Fruit fly (Drosophila melanogaster) whole organism, embryonic: Measurements from ENCODE around the gene Vti1b.

Experiments
- Abd-B ChIP-seq: fragments of 200-800 bp; sonication (Bioruptor generic); optimal IDR thresholded peaks from 2 replicates; lab custom pipeline; 2018; ENCODE audit warnings: missing biosample characterization, mild to moderate bottlenecking, missing genetic modification characterization, moderate library complexity
- Antp ChIP-seq: fragments of 200-800 bp; sonication (Bioruptor generic); optimal IDR thresholded peaks from 3 replicates; lab custom pipeline; 2016; ENCODE audit warnings: missing biosample characterization, missing genetic modification characterization
- Atf-2 ChIP-seq: fragments of 200-800 bp; sonication (Bioruptor generic); optimal IDR thresholded peaks from 2 replicates; lab custom pipeline; 2016; ENCODE audit warnings: missing biosample characterization, missing genetic modification characterization
- Awh ChIP-seq: fragments of 200-800 bp; sonication (Bioruptor generic); IDR thresholded peaks from 2 replicates; pipeline ENCODE4, ENCODE4 v1.3.6; 2022; ENCODE audit warnings: missing biosample characterization, missing genetic modification characterization
- CG10274 ChIP-seq: fragments of 200-800 bp; sonication (Bioruptor generic); optimal IDR thresholded peaks from 3 replicates; lab custom pipeline; 2017; ENCODE audit warnings: missing biosample characterization, mild to moderate bottlenecking, missing genetic modification characterization
- CG11093 ChIP-seq: fragments of 200-800 bp; sonication (Bioruptor generic); IDR thresholded peaks from 3 replicates; pipeline ENCODE4 v1.3.6; 2022; ENCODE audit warnings: missing biosample characterization, missing genetic modification characterization
- CG13775 ChIP-seq: fragments of 200-800 bp; sonication (Bioruptor generic); optimal IDR thresholded peaks from 3 replicates; lab custom pipeline; 2017; ENCODE audit warnings: missing biosample characterization, mild to moderate bottlenecking, missing genetic modification characterization
- CG13894 ChIP-seq: fragments of 200-800 bp; sonication (Bioruptor generic); optimal IDR thresholded peaks from 3 replicates; lab custom pipeline; 2018; ENCODE audit warnings: missing biosample characterization, mild to moderate bottlenecking, missing genetic modification characterization, moderate library complexity
- CG14014 ChIP-seq: fragments of 200-800 bp; sonication (Bioruptor generic); IDR thresholded peaks from 2 replicates; pipeline ENCODE4 v1.3.6; 2022; ENCODE audit warnings: missing biosample characterization, missing genetic modification characterization
- CG14860 ChIP-seq: fragments of 200-800 bp; sonication (Bioruptor generic); IDR thresholded peaks from 3 replicates; pipeline ENCODE4 v1.3.6; 2022; ENCODE audit warnings: missing biosample characterization, missing genetic modification characterization; ENCODE audit not compliant: partially characterized antibody
- CG15073 ChIP-seq: fragments of 200-800 bp; sonication (Bioruptor generic); optimal IDR thresholded peaks from 2 replicates; lab custom pipeline; 2016; ENCODE audit warnings: missing biosample characterization, missing genetic modification characterization
- CG15479 ChIP-seq: fragments of 200-800 bp; sonication (Bioruptor generic); optimal IDR thresholded peaks from 3 replicates; lab custom pipeline; 2019; ENCODE audit warnings: missing biosample characterization, mild to moderate bottlenecking, missing genetic modification characterization, moderate library complexity
- CG1832 ChIP-seq: fragments of 200-800 bp; sonication (Bioruptor generic); optimal IDR thresholded peaks from 2 replicates; lab custom pipeline; 2017; ENCODE audit warnings: missing biosample characterization, mild to moderate bottlenecking, missing genetic modification characterization, inconsistent platforms
- CG2116 ChIP-seq: fragments of 200-800 bp; sonication (Bioruptor generic); optimal IDR thresholded peaks from 3 replicates; lab custom pipeline; 2018; ENCODE audit warnings: missing biosample characterization, mild to moderate bottlenecking, missing genetic modification characterization
- CG2678 ChIP-seq: fragments of 200-800 bp; sonication (Bioruptor generic); optimal IDR thresholded peaks from 3 replicates; lab custom pipeline; 2019; ENCODE audit warnings: missing biosample characterization, mild to moderate bottlenecking, missing genetic modification characterization, moderate library complexity
- CG2875 ChIP-seq: fragments of 200-800 bp; sonication (Bioruptor generic); optimal IDR thresholded peaks from 2 replicates; lab custom pipeline; 2017; ENCODE audit warnings: missing biosample characterization, mild to moderate bottlenecking, missing genetic modification characterization, missing genetic modification reagents
- CG30431 ChIP-seq: fragments of 200-800 bp; sonication (Bioruptor generic); optimal IDR thresholded peaks from 2 replicates; lab custom pipeline; 2017; ENCODE audit warnings: missing biosample characterization, missing genetic modification characterization
- CG3281 ChIP-seq: fragments of 200-800 bp; sonication (Bioruptor generic); optimal IDR thresholded peaks from 3 replicates; lab custom pipeline; 2017; ENCODE audit warnings: missing biosample characterization, mild to moderate bottlenecking, missing genetic modification characterization
- CG42726 ChIP-seq: fragments of 200-800 bp; sonication (Bioruptor generic); IDR thresholded peaks from 2 replicates; pipeline ENCODE4 v1.3.6; 2022; ENCODE audit warnings: missing biosample characterization, missing genetic modification characterization; ENCODE audit not compliant: partially characterized antibody
- CG4328 ChIP-seq: fragments of 200-800 bp; sonication (Bioruptor generic); optimal IDR thresholded peaks from 3 replicates; lab custom pipeline; 2017; ENCODE audit warnings: missing biosample characterization, missing genetic modification reagents, missing genetic modification characterization
- CG43689 ChIP-seq: fragments of 200-800 bp; sonication (Bioruptor generic); IDR thresholded peaks from 2 replicates; pipeline ENCODE4 v1.3.6; 2022; ENCODE audit warnings: missing biosample characterization, missing genetic modification characterization
- CG4854 ChIP-seq: fragments of 200-800 bp; sonication (Bioruptor generic); optimal IDR thresholded peaks from 2 replicates; lab custom pipeline; 2016; ENCODE audit warnings: missing biosample characterization, missing genetic modification characterization, inconsistent platforms
- CG6272 ChIP-seq: fragments of 200-800 bp; sonication (Bioruptor generic); IDR thresholded peaks from 2 replicates; pipeline ENCODE4 v1.3.6; 2022; ENCODE audit warnings: missing biosample characterization, missing genetic modification characterization
- CG6654 ChIP-seq: fragments of 200-800 bp; sonication (Bioruptor generic); optimal IDR thresholded peaks from 2 replicates; lab custom pipeline; 2017; ENCODE audit warnings: missing biosample characterization, mild to moderate bottlenecking, missing genetic modification characterization
- CG7271 ChIP-seq: fragments of 200-800 bp; sonication (Bioruptor generic); optimal IDR thresholded peaks from 2 replicates; lab custom pipeline; 2018; ENCODE audit warnings: missing biosample characterization, mild to moderate bottlenecking, missing genetic modification characterization, moderate library complexity
- CG8765 ChIP-seq: fragments of 200-800 bp; sonication (Bioruptor generic); IDR thresholded peaks from 2 replicates; pipeline ENCODE4 v1.3.6; 2022; ENCODE audit warnings: missing biosample characterization, missing genetic modification characterization
- Camta ChIP-seq: fragments of 200-800 bp; sonication (Bioruptor generic); optimal IDR thresholded peaks from 2 replicates; lab custom pipeline; 2016; ENCODE audit warnings: missing biosample characterization, missing genetic modification characterization
- Dip2 ChIP-seq: fragments of 200-800 bp; sonication (Bioruptor generic); IDR thresholded peaks from 2 replicates; pipeline ENCODE4 v1.3.6; 2022; ENCODE audit warnings: missing biosample characterization, missing genetic modification characterization
- Hsf ChIP-seq: fragments of 200-800 bp; sonication (Bioruptor generic); optimal IDR thresholded peaks from 3 replicates; lab custom pipeline; 2016; ENCODE audit warnings: missing biosample characterization, missing genetic modification characterization
- Lhr ChIP-seq: fragments of 200-800 bp; sonication (Bioruptor generic); optimal IDR thresholded peaks from 3 replicates; lab custom pipeline; 2017; ENCODE audit warnings: mild to moderate bottlenecking, missing biosample characterization, missing genetic modification reagents, missing genetic modification characterization
- Mrtf ChIP-seq: fragments of 200-800 bp; sonication (Bioruptor generic); IDR thresholded peaks from 3 replicates; pipeline ENCODE4 v1.3.6; 2022; ENCODE audit warnings: missing biosample characterization, missing genetic modification characterization
- PHDP ChIP-seq: fragments of 200-800 bp; sonication (Bioruptor generic); optimal IDR thresholded peaks from 3 replicates; lab custom pipeline; 2018; ENCODE audit warnings: missing biosample characterization, mild to moderate bottlenecking, missing genetic modification characterization, moderate library complexity
- abd-A ChIP-seq: fragments of 200-800 bp; sonication (Bioruptor generic); optimal IDR thresholded peaks from 3 replicates; lab custom pipeline; 2019; ENCODE audit warnings: missing biosample characterization, mild to moderate bottlenecking, missing genetic modification characterization, moderate library complexity
- bowl ChIP-seq: fragments of 200-800 bp; sonication (Bioruptor generic); IDR thresholded peaks from 2 replicates; pipeline ENCODE4 v1.3.6; 2022; ENCODE audit warnings: missing biosample characterization, missing genetic modification characterization
- bsh ChIP-seq, 2 experiments: fragments of 200-800 bp; sonication (Bioruptor generic); optimal IDR thresholded peaks; 2 replicates each; lab custom pipeline; 2017 to 2018; ENCODE audit warnings: mild to moderate bottlenecking in 2 of 2, missing biosample characterization in 2 of 2, missing genetic modification characterization in 2 of 2, moderate library complexity in 1 of 2
- croc ChIP-seq: fragments of 200-800 bp; sonication (Bioruptor generic); conservative IDR thresholded peaks from 3 replicates; pipeline ENCODE4 v1.3.6; 2022; ENCODE audit warnings: missing biosample characterization, missing genetic modification characterization
- dimm ChIP-seq: fragments of 200-800 bp; sonication (Bioruptor generic); IDR thresholded peaks from 2 replicates; pipeline ENCODE4 v1.3.6; 2022; ENCODE audit warnings: missing biosample characterization, missing genetic modification characterization
- gcm ChIP-seq: fragments of 200-800 bp; sonication (Bioruptor generic); optimal IDR thresholded peaks from 2 replicates; lab custom pipeline; 2019; ENCODE audit warnings: missing biosample characterization, mild to moderate bottlenecking, missing genetic modification characterization, moderate library complexity
- insv ChIP-seq, 2 experiments: fragments of 200-800 bp; sonication (Bioruptor generic); optimal IDR thresholded peaks; 3 replicates each; lab custom pipeline; 2016 to 2018; ENCODE audit warnings: missing biosample characterization in 2 of 2, missing genetic modification characterization in 2 of 2
- kni ChIP-seq: fragments of 200-800 bp; sonication (Bioruptor generic); optimal IDR thresholded peaks from 3 replicates; lab custom pipeline; 2017; ENCODE audit warnings: mild to moderate bottlenecking, missing biosample characterization, missing genetic modification reagents, missing genetic modification characterization
- phol ChIP-seq: fragments of 200-800 bp; sonication (Bioruptor generic); optimal IDR thresholded peaks from 3 replicates; lab custom pipeline; 2018; ENCODE audit warnings: missing biosample characterization, mild to moderate bottlenecking, missing genetic modification characterization, moderate library complexity
- pros ChIP-seq: fragments of 200-800 bp; sonication (Bioruptor generic); optimal IDR thresholded peaks from 3 replicates; lab custom pipeline; 2019; ENCODE audit warnings: missing biosample characterization, mild to moderate bottlenecking, missing genetic modification characterization, moderate library complexity
- schlank ChIP-seq: fragments of 200-800 bp; sonication (Bioruptor generic); optimal IDR thresholded peaks from 2 replicates; lab custom pipeline; 2018; ENCODE audit warnings: missing biosample characterization, mild to moderate bottlenecking, missing genetic modification characterization
- sens-2 ChIP-seq: fragments of 200-800 bp; sonication (Bioruptor generic); IDR thresholded peaks from 2 replicates; pipeline ENCODE4 v1.3.6; 2022; ENCODE audit warnings: missing biosample characterization, missing genetic modification characterization
- tgo ChIP-seq: fragments of 200-800 bp; sonication (Bioruptor generic); IDR thresholded peaks from 3 replicates; pipeline ENCODE4 v1.3.6; 2022; ENCODE audit warnings: missing biosample characterization, missing genetic modification characterization
- toy ChIP-seq: fragments of 200-800 bp; sonication (Bioruptor generic); IDR thresholded peaks from 2 replicates; pipeline ENCODE4 v1.3.6; 2022; ENCODE audit warnings: missing biosample characterization, missing genetic modification characterization
- trh ChIP-seq: fragments of 200-800 bp; sonication (Bioruptor generic); optimal IDR thresholded peaks from 2 replicates; lab custom pipeline; 2016; ENCODE audit warnings: missing biosample characterization, missing genetic modification characterization
- twi ChIP-seq: fragments of 200-800 bp; optimal IDR thresholded peaks from 2 replicates; lab custom pipeline; 2019; ENCODE audit warnings: missing biosample characterization, mild to moderate bottlenecking, missing genetic modification characterization, moderate library complexity

The Vti1b gene

dm6 chr3R:18398954-18399697 lies 2.3 kb downstream of the Vti1b start, which contains the start of gene Vha100-2 (continued):
- TF ChIP-seq gcm (no peak), sens-2 (GFP tag; lab: Robert Waterston, UW) (0 out of 2 replicates have a peak, but pooled peaks have one; percentile 14), CG30431 (GFP tag; lab: Kevin White, UChicago) (no peak), bowl (GFP tag; lab: Robert Waterston, UW) (no peak), CG2678 (tag; lab: Kevin White, UChicago) (peak; percentile 33), CG8765 (GFP tag; lab: Robert Waterston, UW) (no peak), croc (GFP tag; lab: Robert Waterston, UW) (no peak), PHDP (tag; lab: Kevin White, UChicago) (peak; percentile 33), CG10274 (GFP tag; lab: Kevin White, UChicago) (no peak), CG42726 (GFP tag; lab: Robert Waterston, UW) (peak; percentile 26; the same call in 1 of the 2 replicates), Abd-B (GFP tag; lab: Kevin White, UChicago) (peak; percentile 16), kni (GFP tag; lab: Kevin White, UChicago) (peak; percentile 47), CG2116 (GFP tag; lab: Kevin White, UChicago) (peak; percentile 20), Hsf (GFP tag; lab: Kevin White, UChicago) (no peak), Awh (GFP tag; lab: Robert Waterston, UW) (peak; percentile 49; the same call in 1 of the 2 replicates), Mrtf (GFP tag; lab: Robert Waterston, UW) (no peak), CG14860 (GFP tag; lab: Robert Waterston, UW) (peak; percentile 41; the same call in 1 of the 3 replicates), CG15479 (GFP tag; lab: Kevin White, UChicago) (no peak), CG7271 (no peak), CG11093 (GFP tag; lab: Robert Waterston, UW) (no peak), bsh (GFP tag; optimal IDR thresholded peaks at IDR 0.05; lab: Kevin White, UChicago) (peak in 1 of 2 experiments; percentile 4), toy (GFP tag; lab: Robert Waterston, UW) (no peak), CG3281 (GFP tag; lab: Kevin White, UChicago) (peak; percentile 26), twi (tag; lab: Kevin White, UChicago) (no peak), CG13894 (peak; percentile 44), CG1832 (no peak), CG6654 (GFP tag; lab: Kevin White, UChicago) (no peak), CG2875 (GFP tag; lab: Kevin White, UChicago) (no peak), CG15073 (no peak), CG13775 (GFP tag; lab: Kevin White, UChicago) (peak; percentile 12), CG43689 (GFP tag; lab: Robert Waterston, UW) (peak; percentile 33; the same call in 1 of the 2 replicates), pros (no peak), trh (no peak), CG4328 (peak; percentile 50), tgo (GFP tag; lab: Robert Waterston, UW) (peak; percentile 24; the same call in 1 of the 3 replicates), Atf-2 (GFP tag; lab: Kevin White, UChicago) (no peak), CG14014 (peak; percentile 59; the same call in 1 of the 2 replicates), Camta (GFP tag; lab: Kevin White, UChicago) (no peak), phol (tag; lab: Kevin White, UChicago) (peak; percentile 55), dimm (GFP tag; lab: Robert Waterston, UW) (no peak), CG6272 (no peak; the same call in 1 of the 2 replicates), Dip2 (GFP tag; lab: Robert Waterston, UW) (no peak), insv (GFP tag; optimal IDR thresholded peaks at IDR 0.05; lab: Kevin White, UChicago) (peak in 1 of 2 experiments; percentile 51), Antp (GFP tag; lab: Kevin White, UChicago) (no peak), schlank (tag; lab: Kevin White, UChicago) (no peak), Lhr (GFP tag; lab: Kevin White, UChicago) (peak; percentile 76), CG4854 (GFP tag; lab: Kevin White, UChicago) (no peak), abd-A (peak; percentile 39)
